Worm (Caenorhabditis elegans) whole organism, late embryonic: ENCODE data around the gene srh-44.

ENCODE experiments used
- F13H6.1 ChIP-seq: sonication (generic microtip); optimal IDR thresholded peaks from 2 replicates; lab custom pipeline; 2016; ENCODE audit warnings: missing genetic modification characterization, missing compliant biosample characterization
- K09A11.1 ChIP-seq: sonication (generic microtip); optimal IDR thresholded peaks from 2 replicates; lab custom pipeline; 2017; ENCODE audit warnings: antibody characterized with exemption, mild to moderate bottlenecking, missing genetic modification characterization, missing compliant biosample characterization; ENCODE audit not compliant: insufficient read depth
- T23F11.4 ChIP-seq: fragments of 200-800 bp; sonication (Bioruptor generic); optimal IDR thresholded peaks from 2 replicates; lab custom pipeline; 2018; ENCODE audit warnings: mild to moderate bottlenecking, missing genetic modification characterization, missing compliant biosample characterization
- ahr-1 ChIP-seq: sonication (generic microtip); optimal IDR thresholded peaks from 2 replicates; lab custom pipeline; 2016; ENCODE audit warnings: missing genetic modification characterization, missing compliant biosample characterization
- ama-1 ChIP-seq: fragments of 150-350 bp; optimal IDR thresholded peaks from 2 replicates; lab custom pipeline; 2014
- ceh-14 ChIP-seq: sonication (generic microtip); optimal IDR thresholded peaks from 2 replicates; lab custom pipeline; 2016; ENCODE audit warnings: missing genotype, missing genetic modification characterization, missing compliant biosample characterization
- ceh-18 ChIP-seq: sonication (generic microtip); optimal IDR thresholded peaks from 2 replicates; lab custom pipeline; 2016; ENCODE audit warnings: missing genetic modification characterization, missing compliant biosample characterization
- ceh-19 ChIP-seq: fragments of 200-800 bp; sonication (Bioruptor generic); optimal IDR thresholded peaks from 2 replicates; lab custom pipeline; 2018; ENCODE audit warnings: mild to moderate bottlenecking, missing genetic modification characterization, missing compliant biosample characterization
- ceh-2 ChIP-seq: sonication (generic microtip); optimal IDR thresholded peaks from 2 replicates; lab custom pipeline; 2016; ENCODE audit warnings: missing genotype, missing genetic modification characterization, missing compliant biosample characterization
- ceh-30 ChIP-seq: fragments of 150-350 bp; optimal IDR thresholded peaks from 2 replicates; lab custom pipeline; 2014; ENCODE audit warnings: missing biosample characterization, missing genetic modification characterization
- ceh-31 ChIP-seq: sonication (generic microtip); optimal IDR thresholded peaks from 2 replicates; lab custom pipeline; 2016; ENCODE audit warnings: missing genetic modification characterization, missing compliant biosample characterization
- ceh-34 ChIP-seq: sonication (generic microtip); optimal IDR thresholded peaks from 2 replicates; lab custom pipeline; 2016; ENCODE audit warnings: mild to moderate bottlenecking, missing genetic modification characterization, missing compliant biosample characterization
- ceh-6 ChIP-seq: fragments of 200-800 bp; sonication (Bioruptor generic); optimal IDR thresholded peaks from 2 replicates; lab custom pipeline; 2018; ENCODE audit warnings: mild to moderate bottlenecking, missing genetic modification characterization, missing compliant biosample characterization
- ceh-9 ChIP-seq: sonication (generic microtip); optimal IDR thresholded peaks from 2 replicates; lab custom pipeline; 2016; ENCODE audit warnings: mild to moderate bottlenecking, missing genetic modification characterization, inconsistent platforms, missing compliant biosample characterization
- dmd-4 ChIP-seq: sonication (generic microtip); optimal IDR thresholded peaks from 2 replicates; lab custom pipeline; 2016; ENCODE audit warnings: borderline replicate concordance, missing genetic modification characterization, missing compliant biosample characterization
- dve-1 ChIP-seq: sonication (generic microtip); optimal IDR thresholded peaks from 2 replicates; lab custom pipeline; 2017; ENCODE audit warnings: antibody characterized with exemption, mild to moderate bottlenecking, missing genetic modification characterization, missing compliant biosample characterization
- elt-2 ChIP-seq: sonication (generic microtip); optimal IDR thresholded peaks from 2 replicates; lab custom pipeline; 2016; ENCODE audit warnings: missing genetic modification reagents, missing genetic modification characterization, missing compliant biosample characterization
- fax-1 ChIP-seq: sonication (generic microtip); optimal IDR thresholded peaks from 2 replicates; lab custom pipeline; 2016; ENCODE audit warnings: missing genotype, missing genetic modification characterization, missing compliant biosample characterization
- fkh-6 ChIP-seq: sonication (generic microtip); optimal IDR thresholded peaks from 2 replicates; lab custom pipeline; 2016; ENCODE audit warnings: missing genetic modification characterization, missing compliant biosample characterization
- hlh-15 ChIP-seq: sonication (generic microtip); optimal IDR thresholded peaks from 2 replicates; lab custom pipeline; 2016; ENCODE audit warnings: missing genetic modification characterization, missing compliant biosample characterization
- hlh-30 ChIP-seq: sonication (generic microtip); optimal IDR thresholded peaks from 2 replicates; lab custom pipeline; 2017; ENCODE audit warnings: antibody characterized with exemption, missing genetic modification characterization, missing compliant biosample characterization; ENCODE audit not compliant: insufficient read depth
- lin-11 ChIP-seq: fragments of 200-800 bp; sonication (Bioruptor generic); optimal IDR thresholded peaks from 2 replicates; lab custom pipeline; 2018; ENCODE audit warnings: mild to moderate bottlenecking, missing genetic modification characterization, missing compliant biosample characterization
- madf-2 ChIP-seq: sonication (generic microtip); optimal IDR thresholded peaks from 2 replicates; lab custom pipeline; 2017; ENCODE audit warnings: missing genetic modification characterization, missing compliant biosample characterization
- nfya-1 ChIP-seq: sonication (generic microtip); optimal IDR thresholded peaks from 2 replicates; lab custom pipeline; 2017; ENCODE audit warnings: missing genetic modification characterization, mild to moderate bottlenecking, missing compliant biosample characterization, antibody characterized with exemption, moderate library complexity
- npax-4 ChIP-seq: sonication (generic microtip); optimal IDR thresholded peaks from 2 replicates; lab custom pipeline; 2016; ENCODE audit warnings: missing genetic modification characterization, missing compliant biosample characterization
- odd-2 ChIP-seq: sonication (generic microtip); optimal IDR thresholded peaks from 2 replicates; lab custom pipeline; 2017; ENCODE audit warnings: antibody characterized with exemption, mild to moderate bottlenecking, missing genetic modification characterization, missing compliant biosample characterization
- pat-9 ChIP-seq: fragments of 200-800 bp; sonication (Bioruptor generic); optimal IDR thresholded peaks from 2 replicates; lab custom pipeline; 2018; ENCODE audit warnings: mild to moderate bottlenecking, missing genetic modification characterization, moderate library complexity, missing compliant biosample characterization
- pha-2 ChIP-seq: sonication (generic microtip); optimal IDR thresholded peaks from 2 replicates; lab custom pipeline; 2017; ENCODE audit warnings: mild to moderate bottlenecking, missing genetic modification characterization, missing compliant biosample characterization
- pqm-1 ChIP-seq: sonication (generic microtip); optimal IDR thresholded peaks from 2 replicates; lab custom pipeline; 2016; ENCODE audit warnings: missing genetic modification characterization, missing compliant biosample characterization
- pros-1 ChIP-seq: fragments of 150-350 bp; optimal IDR thresholded peaks from 2 replicates; lab custom pipeline; 2014; ENCODE audit warnings: missing biosample characterization, missing genetic modification reagents, missing genetic modification characterization
- ref-2 ChIP-seq: sonication (generic microtip); optimal IDR thresholded peaks from 2 replicates; lab custom pipeline; 2016; ENCODE audit warnings: missing genetic modification characterization, missing compliant biosample characterization
- rnt-1 ChIP-seq: sonication (generic microtip); optimal IDR thresholded peaks from 2 replicates; lab custom pipeline; 2016; ENCODE audit warnings: missing genetic modification characterization, missing compliant biosample characterization
- sox-2 ChIP-seq: fragments of 200-800 bp; sonication (Bioruptor generic); IDR thresholded peaks from 2 replicates; pipeline ENCODE4 v1.3.6; 2022; ENCODE audit warnings: missing genetic modification reagents, missing genetic modification characterization, missing compliant biosample characterization
- sox-4 ChIP-seq: sonication (generic microtip); optimal IDR thresholded peaks from 2 replicates; lab custom pipeline; 2017; ENCODE audit warnings: mild to moderate bottlenecking, missing genetic modification characterization, inconsistent platforms, missing compliant biosample characterization
- tbx-2 ChIP-seq: sonication (generic microtip); optimal IDR thresholded peaks from 2 replicates; lab custom pipeline; 2016; ENCODE audit warnings: missing genetic modification characterization, missing compliant biosample characterization
- tbx-7 ChIP-seq: sonication (generic microtip); optimal IDR thresholded peaks from 2 replicates; lab custom pipeline; 2016; ENCODE audit warnings: missing genotype, missing genetic modification characterization, missing compliant biosample characterization
- unc-42 ChIP-seq: sonication (generic microtip); optimal IDR thresholded peaks from 2 replicates; lab custom pipeline; 2016; ENCODE audit warnings: missing genotype, missing genetic modification characterization, missing compliant biosample characterization
- unc-86 ChIP-seq: sonication (generic microtip); optimal IDR thresholded peaks from 2 replicates; lab custom pipeline; 2016; ENCODE audit warnings: missing genetic modification characterization, missing compliant biosample characterization
- zip-5 ChIP-seq: sonication (generic microtip); optimal IDR thresholded peaks from 2 replicates; lab custom pipeline; 2016; ENCODE audit warnings: missing genetic modification characterization, missing compliant biosample characterization
- ztf-16 ChIP-seq: sonication (generic microtip); optimal IDR thresholded peaks from 2 replicates; lab custom pipeline; 2017; ENCODE audit warnings: missing genetic modification characterization, missing compliant biosample characterization

The srh-44 gene

DNA sequence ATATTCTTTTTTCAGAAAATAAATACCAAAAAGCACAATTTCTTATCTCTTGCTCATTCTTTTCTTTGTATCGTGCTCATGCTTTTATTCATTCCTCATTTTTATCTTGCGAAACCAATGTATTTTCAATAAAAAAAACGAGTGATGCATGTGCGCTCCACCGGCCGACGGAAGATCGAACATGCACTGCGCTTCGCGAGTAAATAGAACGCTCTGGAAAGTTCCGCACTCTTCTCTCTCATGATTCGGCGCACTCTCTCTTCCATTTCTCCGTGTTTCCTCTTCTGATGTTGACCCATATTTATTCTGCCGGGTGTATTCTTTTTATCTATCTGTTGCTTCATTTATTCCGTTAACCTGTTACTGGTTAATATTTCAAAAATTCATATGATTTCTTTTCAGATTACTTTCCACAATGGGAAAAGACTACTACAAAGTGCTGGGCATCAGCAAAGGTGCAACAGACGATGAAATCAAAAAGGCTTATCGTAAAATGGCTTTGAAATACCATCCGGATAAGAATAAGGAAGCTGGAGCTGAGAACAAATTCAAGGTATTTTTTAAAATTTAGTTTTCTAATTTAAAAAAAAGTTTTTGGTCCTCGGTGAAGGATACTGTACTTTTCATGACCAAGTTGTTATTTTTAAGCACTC is 30.6 kb downstream of the srh-44 start, which contains the start of gene dnj-13 (continued):
- TF ChIP-seq pros-1 (tag; lab: Kevin White, UChicago) (peak; percentile 47), ztf-16 (peak; percentile 3), fax-1 (tag; lab: Kevin White, UChicago) (no peak), K09A11.1 (tag; lab: Kevin White, UChicago) (no peak), odd-2 (tag; lab: Kevin White, UChicago) (no peak), pha-2 (tag; lab: Kevin White, UChicago) (no peak), ceh-31 (tag; lab: Kevin White, UChicago) (peak; percentile 66), lin-11 (tag; lab: Kevin White, UChicago) (no peak), hlh-30 (tag; lab: Kevin White, UChicago) (peak; percentile 83), zip-5 (tag; lab: Kevin White, UChicago) (no peak), ceh-19 (GFP tag; lab: Kevin White, UChicago) (peak; percentile 30), ceh-30 (peak; percentile 59), T23F11.4 (GFP tag; lab: Kevin White, UChicago) (no peak), pat-9 (tag; lab: Kevin White, UChicago) (no peak), ceh-34 (tag; lab: Kevin White, UChicago) (peak; percentile 86), sox-4 (tag; lab: Kevin White, UChicago) (no peak), ahr-1 (tag; lab: Kevin White, UChicago) (no peak), F13H6.1 (tag; lab: Kevin White, UChicago) (no peak), ceh-2 (tag; lab: Kevin White, UChicago) (peak; percentile 49), ref-2 (tag; lab: Kevin White, UChicago) (peak; percentile 93), ceh-14 (peak; percentile 4), tbx-7 (peak; percentile 15), pqm-1 (tag; lab: Kevin White, UChicago) (peak; percentile 52), sox-2 (no peak), dve-1 (tag; lab: Kevin White, UChicago) (peak; percentile 29), ceh-18 (peak; percentile 85), ceh-9 (tag; lab: Kevin White, UChicago) (no peak), rnt-1 (tag; lab: Kevin White, UChicago) (peak; percentile 77), madf-2 (tag; lab: Kevin White, UChicago) (peak; percentile 65), fkh-6 (tag; lab: Kevin White, UChicago) (no peak), nfya-1 (tag; lab: Kevin White, UChicago) (peak; percentile 90)

DNA sequence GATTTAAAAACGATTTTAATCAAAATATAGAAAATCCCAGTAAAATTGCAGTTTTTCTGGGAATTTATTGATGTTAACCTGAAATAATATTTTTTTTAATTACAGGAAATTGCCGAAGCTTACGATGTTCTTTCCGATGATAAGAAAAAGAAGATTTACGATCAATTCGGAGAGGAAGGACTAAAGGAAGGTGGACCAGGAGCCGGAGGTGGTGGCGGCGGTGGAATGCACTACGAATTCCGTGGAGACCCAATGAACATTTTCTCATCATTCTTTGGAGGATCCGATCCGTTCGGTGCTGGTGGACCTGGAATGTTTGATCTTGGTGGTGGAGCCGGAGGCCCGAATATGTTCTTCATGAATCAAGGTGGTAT is 31.1 kb downstream of the srh-44 start:
- TF ChIP-seq unc-42 (tag; lab: Kevin White, UChicago) = no peak
- no peak for TF ChIP-seq dve-1 (tag; lab: Kevin White, UChicago)
- TF ChIP-seq hlh-15 (tag; lab: Kevin White, UChicago) = no peak
- no peak for TF ChIP-seq tbx-7
- TF ChIP-seq unc-86 (tag; lab: Kevin White, UChicago) = no peak
- no peak for TF ChIP-seq ceh-9 (tag; lab: Kevin White, UChicago)
- TF ChIP-seq tbx-2 (tag; lab: Kevin White, UChicago) = no peak
- TF ChIP-seq rnt-1 (tag; lab: Kevin White, UChicago) = no peak
- no peak for TF ChIP-seq dmd-4 (tag; lab: Kevin White, UChicago)

DNA sequence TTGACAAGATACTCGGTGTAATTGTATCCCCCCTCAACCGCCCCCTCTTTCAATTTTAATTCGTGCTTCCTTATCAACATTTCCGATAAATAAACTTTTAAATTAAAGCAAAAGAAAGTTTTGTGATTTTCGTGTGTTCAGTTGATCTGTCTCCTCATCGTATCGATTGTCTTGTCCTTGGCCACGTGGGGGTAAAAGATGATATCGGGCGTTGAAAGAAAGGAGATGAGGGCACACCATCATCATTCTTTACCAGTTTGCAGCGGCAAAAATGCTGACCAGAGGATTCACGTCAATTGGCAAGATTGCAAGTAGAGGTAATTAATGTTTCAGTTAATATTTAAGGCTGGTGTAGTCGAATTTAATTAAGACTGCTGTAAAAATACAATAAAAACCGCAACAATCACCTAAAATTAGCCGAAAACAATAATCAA is 32.4 kb downstream of the srh-44 start, which contains the start of gene F54D5.7:
TSS of gene F54D5.7 (plus strand) at position 264 of the 434 bp plus-strand sequence.
- no peak for TF ChIP-seq npax-4
- TF ChIP-seq ceh-6 = peak; percentile 29
- peak; percentile 17 for TF ChIP-seq ceh-30
- TF ChIP-seq rnt-1 (tag; lab: Kevin White, UChicago) = peak; percentile 28
- TF ChIP-seq elt-2 (tag; lab: Kevin White, UChicago) = peak; percentile 30
- no peak for TF ChIP-seq ceh-18
- peak; percentile 79 for TF ChIP-seq ama-1 (lab: Kevin White, UChicago)
- no peak for TF ChIP-seq ceh-14
